Worm (Caenorhabditis elegans): Measurements from ENCODE around the gene sup-9.

DNA sequence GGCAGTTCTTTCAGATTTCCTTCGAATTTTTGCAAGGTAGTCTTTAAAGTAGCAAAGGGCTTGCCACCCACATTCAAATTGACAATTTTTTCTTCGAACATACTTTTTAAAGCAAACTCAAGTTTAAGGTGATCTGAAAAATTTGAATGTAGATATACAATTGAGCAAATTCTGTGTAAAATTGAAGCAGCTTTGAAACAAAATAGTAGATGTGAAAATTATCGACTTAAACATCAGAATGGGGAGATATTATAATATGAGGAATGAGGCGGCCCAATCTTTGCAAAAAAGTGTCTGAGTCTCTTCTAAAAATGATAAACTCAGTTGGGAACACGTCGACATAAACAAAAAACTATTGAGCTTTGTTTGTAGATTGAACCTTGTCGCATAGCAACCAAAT, 42.3 kb downstream of the sup-9 start, which contains the start of gene F22E5.11:
- TF ChIP-seq hmbx-1 (tag; optimal IDR thresholded peaks at IDR 0.05), result no peak
- TF ChIP-seq ama-1 (optimal IDR thresholded peaks at IDR 0.05), result no peak
- TF ChIP-seq hmg-4 (GFP tag; optimal IDR thresholded peaks at IDR 0.05), result no peak
- no peak for TF ChIP-seq aly-1 (tag; optimal IDR thresholded peaks at IDR 0.05)
- TF ChIP-seq B0310.2 (tag; optimal IDR thresholded peaks at IDR 0.05), result no peak
- no peak for TF ChIP-seq F13C5.2 (tag; optimal IDR thresholded peaks at IDR 0.05)
- TF ChIP-seq hnd-1 (tag; optimal IDR thresholded peaks at IDR 0.05), result no peak
- TF ChIP-seq tbx-11 (GFP tag; IDR thresholded peaks at IDR 0.05), result no peak
- no peak for TF ChIP-seq ets-7 (tag; optimal IDR thresholded peaks at IDR 0.05)
- no peak for TF ChIP-seq tbx-37 (GFP tag; conservative IDR thresholded peaks at IDR 0.05)
- no peak for TF ChIP-seq flt-1 (GFP tag; IDR thresholded peaks at IDR 0.05)
- no peak for TF ChIP-seq pes-1 (GFP tag; IDR thresholded peaks at IDR 0.05)
